Fruit fly (Drosophila melanogaster) whole organism, embryonic: ENCODE data around the gene aralar1.

Experiments used
- B-H2 ChIP-seq: fragments of 200-800 bp; sonication (Bioruptor generic); optimal IDR thresholded peaks from 2 replicates; lab custom pipeline; 2018; ENCODE audit warnings: missing biosample characterization, mild to moderate bottlenecking, missing genetic modification characterization
- C15 ChIP-seq: fragments of 200-800 bp; sonication (Bioruptor generic); IDR thresholded peaks from 3 replicates; pipeline ENCODE4 v1.3.6; 2022; ENCODE audit warnings: missing biosample characterization, missing genetic modification characterization
- CG10654 ChIP-seq: fragments of 200-800 bp; sonication (Bioruptor generic); optimal IDR thresholded peaks from 2 replicates; lab custom pipeline; 2016; ENCODE audit warnings: missing biosample characterization, missing genetic modification characterization
- CG11093 ChIP-seq: fragments of 200-800 bp; sonication (Bioruptor generic); IDR thresholded peaks from 3 replicates; pipeline ENCODE4 v1.3.6; 2022; ENCODE audit warnings: missing biosample characterization, missing genetic modification characterization
- CG11247 ChIP-seq: fragments of 200-800 bp; sonication (Bioruptor generic); IDR thresholded peaks from 2 replicates; pipeline ENCODE4 v1.3.6; 2022; ENCODE audit warnings: missing biosample characterization, missing genetic modification characterization
- CG11723 ChIP-seq: fragments of 200-800 bp; sonication (Bioruptor generic); optimal IDR thresholded peaks from 2 replicates; lab custom pipeline; 2017; ENCODE audit warnings: missing biosample characterization, mild to moderate bottlenecking, missing genetic modification characterization
- CG12155 ChIP-seq: fragments of 200-800 bp; sonication (Bioruptor generic); optimal IDR thresholded peaks from 3 replicates; lab custom pipeline; 2016; ENCODE audit warnings: missing biosample characterization, missing genetic modification characterization
- CG12299 ChIP-seq: fragments of 200-800 bp; sonication (Bioruptor generic); optimal IDR thresholded peaks from 2 replicates; lab custom pipeline; 2018; ENCODE audit warnings: missing biosample characterization, mild to moderate bottlenecking, missing genetic modification characterization
- CG12659 ChIP-seq: fragments of 200-800 bp; sonication (Bioruptor generic); optimal IDR thresholded peaks from 3 replicates; lab custom pipeline; 2017; ENCODE audit warnings: mild to moderate bottlenecking, missing biosample characterization, missing genetic modification reagents, missing genetic modification characterization
- CG12744 ChIP-seq: fragments of 200-800 bp; sonication (Bioruptor generic); optimal IDR thresholded peaks from 2 replicates; lab custom pipeline; 2016; ENCODE audit warnings: missing biosample characterization, missing genetic modification characterization
- CG13123 ChIP-seq: fragments of 200-800 bp; sonication (Bioruptor generic); optimal IDR thresholded peaks from 2 replicates; lab custom pipeline; 2016; ENCODE audit warnings: missing biosample characterization, missing genetic modification characterization
- CG14441 ChIP-seq: fragments of 200-800 bp; sonication (Bioruptor generic); IDR thresholded peaks from 2 replicates; pipeline ENCODE4 v1.3.6; 2022; ENCODE audit warnings: missing biosample characterization, missing genetic modification characterization
- CG17912 ChIP-seq: fragments of 200-800 bp; sonication (Bioruptor generic); optimal IDR thresholded peaks from 2 replicates; lab custom pipeline; 2018; ENCODE audit warnings: missing biosample characterization, mild to moderate bottlenecking, missing genetic modification characterization
- CG2202 ChIP-seq: fragments of 200-800 bp; sonication (Bioruptor generic); optimal IDR thresholded peaks from 2 replicates; lab custom pipeline; 2018; ENCODE audit warnings: missing biosample characterization, mild to moderate bottlenecking, missing genetic modification characterization
- CG4282 ChIP-seq: fragments of 200-800 bp; sonication (Bioruptor generic); optimal IDR thresholded peaks from 2 replicates; lab custom pipeline; 2016; ENCODE audit warnings: missing biosample characterization, missing genetic modification characterization
- CG7357 ChIP-seq: fragments of 200-800 bp; sonication (Bioruptor generic); IDR thresholded peaks from 3 replicates; pipeline ENCODE4 v1.3.6; 2022; ENCODE audit warnings: missing biosample characterization, missing genetic modification characterization
- CG8281 ChIP-seq: fragments of 200-800 bp; sonication (Bioruptor generic); optimal IDR thresholded peaks from 2 replicates; lab custom pipeline; 2018; ENCODE audit warnings: missing biosample characterization, mild to moderate bottlenecking, missing genetic modification characterization, moderate library complexity
- CG9727 ChIP-seq: fragments of 200-800 bp; sonication (Bioruptor generic); optimal IDR thresholded peaks from 3 replicates; lab custom pipeline; 2017; ENCODE audit warnings: missing biosample characterization, mild to moderate bottlenecking, missing genetic modification characterization
- CG9797 ChIP-seq: fragments of 200-800 bp; sonication (Bioruptor generic); optimal IDR thresholded peaks from 3 replicates; lab custom pipeline; 2018; ENCODE audit warnings: missing biosample characterization, mild to moderate bottlenecking, missing genetic modification characterization
- Camta ChIP-seq: fragments of 200-800 bp; sonication (Bioruptor generic); optimal IDR thresholded peaks from 2 replicates; lab custom pipeline; 2016; ENCODE audit warnings: missing biosample characterization, missing genetic modification characterization
- Chrac-16 ChIP-seq: fragments of 200-800 bp; sonication (Bioruptor generic); optimal IDR thresholded peaks from 3 replicates; lab custom pipeline; 2016; ENCODE audit warnings: missing biosample characterization, missing genetic modification characterization
- CoRest ChIP-seq: fragments of 200-800 bp; sonication (Bioruptor generic); optimal IDR thresholded peaks from 3 replicates; lab custom pipeline; 2018; ENCODE audit warnings: missing biosample characterization, mild to moderate bottlenecking, missing genetic modification characterization, moderate library complexity
- Dbx ChIP-seq: fragments of 200-800 bp; sonication (Bioruptor generic); IDR thresholded peaks from 3 replicates; pipeline ENCODE4 v1.3.6; 2022; ENCODE audit warnings: missing biosample characterization, missing genetic modification characterization
- Dfd ChIP-seq, 2 experiments: fragments of >200 bp; optimal IDR thresholded peaks; 2 replicates each; lab custom pipeline; 2017; ENCODE audit warnings: missing biosample characterization in 2 of 2, missing genetic modification characterization in 2 of 2
- Drgx ChIP-seq: fragments of 200-800 bp; sonication (Bioruptor generic); IDR thresholded peaks from 2 replicates; pipeline ENCODE4 v1.3.6; 2022; ENCODE audit warnings: missing biosample characterization, missing genetic modification characterization
- E2f2 ChIP-seq: fragments of 200-800 bp; sonication (Bioruptor generic); IDR thresholded peaks from 2 replicates; pipeline ENCODE4 v1.3.6; 2022; ENCODE audit warnings: missing biosample characterization, missing genetic modification characterization
- Fer3 ChIP-seq: fragments of 200-800 bp; sonication (Bioruptor generic); optimal IDR thresholded peaks from 2 replicates; lab custom pipeline; 2018; ENCODE audit warnings: missing biosample characterization, mild to moderate bottlenecking, missing genetic modification characterization, moderate library complexity
- HmgZ ChIP-seq: fragments of 200-800 bp; sonication (Bioruptor generic); optimal IDR thresholded peaks from 2 replicates; lab custom pipeline; 2018; ENCODE audit warnings: missing biosample characterization, mild to moderate bottlenecking, missing genetic modification characterization
- Hr78 ChIP-seq, 2 experiments: fragments of 200-800 bp in 1 of 2; fragments of >200 bp in 1 of 2; sonication (Bioruptor generic) in 1 of 2; optimal IDR thresholded peaks; 2 replicates each; lab custom pipeline; 2017 to 2019; ENCODE audit warnings: missing biosample characterization in 2 of 2, missing genetic modification characterization in 2 of 2, mild to moderate bottlenecking in 1 of 2, moderate library complexity in 1 of 2
- Kr ChIP-seq: fragments of 200-800 bp; sonication (Bioruptor generic); optimal IDR thresholded peaks from 2 replicates; lab custom pipeline; 2017; ENCODE audit warnings: missing biosample characterization, mild to moderate bottlenecking, missing genetic modification characterization
- Rx ChIP-seq: fragments of 200-800 bp; sonication (Bioruptor generic); IDR thresholded peaks from 2 replicates; pipeline ENCODE4 v1.3.6; 2022; ENCODE audit warnings: missing biosample characterization, missing genetic modification characterization
- ab ChIP-seq: fragments of 200-800 bp; sonication (Bioruptor generic); optimal IDR thresholded peaks from 2 replicates; lab custom pipeline; 2016; ENCODE audit warnings: missing biosample characterization, missing genetic modification characterization
- caup ChIP-seq: fragments of 200-800 bp; sonication (Bioruptor generic); optimal IDR thresholded peaks from 3 replicates; lab custom pipeline; 2017; ENCODE audit warnings: missing biosample characterization, mild to moderate bottlenecking, missing genetic modification characterization, moderate library complexity; ENCODE audit not compliant: severe bottlenecking
- chm ChIP-seq: fragments of 200-800 bp; sonication (Bioruptor generic); IDR thresholded peaks from 2 replicates; pipeline ENCODE4 v1.3.6; 2022; ENCODE audit warnings: missing biosample characterization, missing genetic modification characterization
- ci ChIP-seq: fragments of 200-800 bp; sonication (Bioruptor generic); IDR thresholded peaks from 3 replicates; pipeline ENCODE4 v1.3.6; 2022; ENCODE audit warnings: missing biosample characterization, missing genetic modification characterization
- dmrt11E ChIP-seq: fragments of 200-800 bp; sonication (Bioruptor generic); optimal IDR thresholded peaks from 3 replicates; lab custom pipeline; 2018; ENCODE audit warnings: missing biosample characterization, mild to moderate bottlenecking, missing genetic modification characterization, moderate library complexity
- dpn ChIP-seq, 2 experiments: fragments of 200-800 bp; sonication (Bioruptor generic); optimal IDR thresholded peaks; 3 replicates each; lab custom pipeline; 2016; ENCODE audit warnings: missing biosample characterization in 2 of 2, missing genetic modification characterization in 2 of 2
- fd3F ChIP-seq: fragments of 200-800 bp; sonication (Bioruptor generic); optimal IDR thresholded peaks from 2 replicates; lab custom pipeline; 2018; ENCODE audit warnings: missing biosample characterization, mild to moderate bottlenecking, missing genetic modification characterization, moderate library complexity
- ham ChIP-seq: fragments of 200-800 bp; sonication (Bioruptor generic); IDR thresholded peaks from 2 replicates; pipeline ENCODE4 v1.3.6; 2022; ENCODE audit warnings: missing biosample characterization, missing genetic modification characterization
- inv ChIP-seq: fragments of 200-800 bp; sonication (Bioruptor generic); IDR thresholded peaks from 2 replicates; pipeline ENCODE4 v1.3.6; 2022; ENCODE audit warnings: missing biosample characterization, missing genetic modification characterization; ENCODE audit not compliant: partially characterized antibody
- kay ChIP-seq: fragments of 200-800 bp; sonication (Bioruptor generic); optimal IDR thresholded peaks from 2 replicates; lab custom pipeline; 2016; ENCODE audit warnings: missing biosample characterization, missing genetic modification characterization
- ken ChIP-seq: fragments of 200-800 bp; sonication (Bioruptor generic); IDR thresholded peaks from 3 replicates; pipeline ENCODE4 v1.3.6; 2022; ENCODE audit warnings: missing biosample characterization, missing genetic modification characterization
- mld ChIP-seq: fragments of 200-800 bp; sonication (Bioruptor generic); IDR thresholded peaks from 3 replicates; pipeline ENCODE4 v1.3.6; 2022; ENCODE audit warnings: missing biosample characterization, missing genetic modification characterization; ENCODE audit not compliant: partially characterized antibody
- pb ChIP-seq: fragments of 200-800 bp; sonication (Bioruptor generic); optimal IDR thresholded peaks from 3 replicates; lab custom pipeline; 2016; ENCODE audit warnings: missing biosample characterization, missing genetic modification characterization
- row ChIP-seq: fragments of 200-800 bp; sonication (Bioruptor generic); IDR thresholded peaks from 3 replicates; pipeline ENCODE4 v1.3.6; 2022; ENCODE audit warnings: missing biosample characterization, missing genetic modification characterization
- salm ChIP-seq: fragments of 200-800 bp; sonication (Bioruptor generic); optimal IDR thresholded peaks from 2 replicates; lab custom pipeline; 2018; ENCODE audit warnings: missing biosample characterization, mild to moderate bottlenecking, missing genetic modification characterization
- sens-2 ChIP-seq: fragments of 200-800 bp; sonication (Bioruptor generic); IDR thresholded peaks from 2 replicates; pipeline ENCODE4 v1.3.6; 2022; ENCODE audit warnings: missing biosample characterization, missing genetic modification characterization
- tgo ChIP-seq: fragments of 200-800 bp; sonication (Bioruptor generic); IDR thresholded peaks from 3 replicates; pipeline ENCODE4 v1.3.6; 2022; ENCODE audit warnings: missing biosample characterization, missing genetic modification characterization
- tna ChIP-seq: fragments of 200-800 bp; sonication (Bioruptor generic); IDR thresholded peaks from 2 replicates; pipeline ENCODE4 v1.3.6; 2022; ENCODE audit warnings: missing biosample characterization, missing genetic modification characterization; ENCODE audit not compliant: partially characterized antibody
- unc-4 ChIP-seq: fragments of 200-800 bp; sonication (Bioruptor generic); IDR thresholded peaks from 2 replicates; pipeline ENCODE4 v1.3.6; 2022; ENCODE audit warnings: missing biosample characterization, missing genetic modification characterization; ENCODE audit not compliant: partially characterized antibody
- usp ChIP-seq: fragments of >200 bp; optimal IDR thresholded peaks from 2 replicates; lab custom pipeline; 2017; ENCODE audit warnings: missing biosample characterization, missing genetic modification characterization
- zen2 ChIP-seq: fragments of 200-800 bp; sonication (Bioruptor generic); IDR thresholded peaks from 3 replicates; pipeline ENCODE4 v1.3.6; 2022; ENCODE audit warnings: missing biosample characterization, missing genetic modification characterization; ENCODE audit not compliant: partially characterized antibody

aralar1 gene

DNA sequence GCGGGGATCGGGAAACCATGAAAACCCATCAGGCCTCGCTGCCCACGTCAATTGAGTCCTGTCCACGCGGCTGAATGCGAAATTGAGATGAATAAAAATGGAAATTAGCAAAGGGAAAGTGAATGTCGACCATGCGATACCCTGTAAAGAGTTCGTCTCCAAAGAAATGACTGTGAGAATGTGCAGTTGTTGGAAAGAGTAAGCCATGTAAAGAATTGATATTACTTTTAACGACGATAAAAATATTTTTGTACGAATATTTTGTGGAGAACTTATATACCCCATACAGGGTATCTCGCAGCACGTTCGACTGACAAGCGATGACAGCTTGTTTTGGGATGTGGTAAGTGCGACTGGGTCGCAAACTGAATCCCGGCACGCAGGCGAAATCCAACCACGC is 45.5 kb upstream of the aralar1 start (continued):
- TF ChIP-seq Camta (GFP tag; lab: Kevin White, UChicago) (no peak), unc-4 (GFP tag; lab: Robert Waterston, UW) (no peak), CG12299 (tag; lab: Kevin White, UChicago) (no peak), CoRest (tag; lab: Kevin White, UChicago) (no peak), CG9797 (GFP tag; lab: Kevin White, UChicago) (no peak), tna (GFP tag; lab: Robert Waterston, UW) (no peak), Dbx (GFP tag; lab: Robert Waterston, UW) (no peak), CG14441 (peak; percentile 35; the same call in 1 of the 2 replicates), CG10654 (no peak), salm (tag; lab: Kevin White, UChicago) (no peak), Drgx (GFP tag; lab: Robert Waterston, UW) (no peak; the same call in 1 of the 2 replicates), row (GFP tag; lab: Robert Waterston, UW) (no peak), kay (GFP tag; lab: Kevin White, UChicago) (no peak), usp (GFP tag; lab: Kevin White, UChicago) (no peak), CG12744 (GFP tag; lab: Kevin White, UChicago) (no peak), CG7357 (GFP tag; lab: Robert Waterston, UW) (no peak), CG11723 (no peak), inv (GFP tag; lab: Robert Waterston, UW) (no peak), ab (GFP tag; lab: Kevin White, UChicago) (no peak), Rx (GFP tag; lab: Robert Waterston, UW) (peak; percentile 45), tgo (peak; percentile 36; the same call in 1 of the 3 replicates), CG13123 (GFP tag; lab: Kevin White, UChicago) (no peak), ken (GFP tag; lab: Robert Waterston, UW) (no peak), Kr (GFP tag; lab: Kevin White, UChicago) (no peak), CG2202 (tag; lab: Kevin White, UChicago) (no peak), CG12155 (no peak), Chrac-16 (peak; percentile 15), dpn (GFP tag; optimal IDR thresholded peaks at IDR 0.05; lab: Kevin White, UChicago) (no peak), zen2 (no peak), CG8281 (tag; lab: Kevin White, UChicago) (no peak), caup (GFP tag; lab: Kevin White, UChicago) (no peak), CG9727 (GFP tag; lab: Kevin White, UChicago) (peak; percentile 45), dmrt11E (peak; percentile 48), E2f2 (no peak), CG12659 (GFP tag; lab: Kevin White, UChicago) (no peak), fd3F (GFP tag; lab: Kevin White, UChicago) (no peak), Dfd (GFP tag; optimal IDR thresholded peaks at IDR 0.05; lab: Kevin White, UChicago) (no peak), pb (GFP tag; lab: Kevin White, UChicago) (no peak), CG11247 (GFP tag; lab: Robert Waterston, UW) (no peak), sens-2 (no peak), chm (peak; percentile 26; the same call in 1 of the 2 replicates), B-H2 (GFP tag; lab: Kevin White, UChicago) (no peak), HmgZ (tag; lab: Kevin White, UChicago) (no peak), Fer3 (tag; lab: Kevin White, UChicago) (no peak), ham (GFP tag; lab: Robert Waterston, UW) (no peak), CG4282 (GFP tag; lab: Kevin White, UChicago) (no peak), CG17912 (no peak), CG11093 (GFP tag; lab: Robert Waterston, UW) (0 out of 3 replicates have a peak, but pooled peaks have one; percentile 20), Hr78 (GFP tag; optimal IDR thresholded peaks at IDR 0.05; lab: Kevin White, UChicago) (no peak), mld (GFP tag; lab: Robert Waterston, UW) (no peak), C15 (no peak), ci (GFP tag; lab: Robert Waterston, UW) (0 out of 3 replicates have a peak, but pooled peaks have one; percentile 52)
